Worm (Caenorhabditis elegans) whole organism, L4 larva: ENCODE data around the gene Y17G9A.3.

Experiments used
- aly-2 ChIP-seq: sonication (generic microtip); optimal IDR thresholded peaks from 2 replicates; lab custom pipeline; 2018; ENCODE audit warnings: missing biosample characterization, missing genetic modification characterization
- egl-27 ChIP-seq: sonication (generic microtip); optimal IDR thresholded peaks from 3 replicates; lab custom pipeline; 2017; ENCODE audit warnings: missing biosample characterization, missing genetic modification reagents, missing genetic modification characterization
- nhr-10 ChIP-seq: fragments of 150-350 bp; optimal IDR thresholded peaks from 2 replicates; lab custom pipeline; 2014; ENCODE audit warnings: missing biosample characterization, missing genetic modification characterization
- nhr-25 ChIP-seq: sonication (generic microtip); optimal IDR thresholded peaks from 2 replicates; lab custom pipeline; 2017; ENCODE audit warnings: missing genetic modification characterization, mild to moderate bottlenecking, missing compliant biosample characterization, antibody characterized with exemption, moderate library complexity, borderline replicate concordance; ENCODE audit not compliant: insufficient read depth
- nhr-76 ChIP-seq: fragments of 150-350 bp; optimal IDR thresholded peaks from 2 replicates; lab custom pipeline; 2014; ENCODE audit warnings: missing biosample characterization, missing genetic modification characterization
- skn-1 ChIP-seq: fragments of 150-350 bp; optimal IDR thresholded peaks from 2 replicates; lab custom pipeline; 2014; ENCODE audit warnings: missing biosample characterization, missing genetic modification characterization
- unc-130 ChIP-seq: sonication (generic microtip); optimal IDR thresholded peaks from 2 replicates; lab custom pipeline; 2016; ENCODE audit warnings: missing genetic modification reagents, missing genetic modification characterization, missing compliant biosample characterization
- ztf-11 ChIP-seq: fragments of 150-350 bp; optimal IDR thresholded peaks from 2 replicates; lab custom pipeline; 2014; ENCODE audit warnings: missing biosample characterization, missing genetic modification characterization

ce11 chrIV:4905645-4906135 is 47.2 kb upstream of the Y17G9A.3 start, which contains the start of gene T08B6.4:
- no peak for TF ChIP-seq aly-2 (tag; lab: Kevin White, UChicago)
- no peak for TF ChIP-seq skn-1 (tag; lab: Kevin White, UChicago)
- no peak for TF ChIP-seq unc-130 (GFP tag; lab: Kevin White, UChicago)
- no peak for TF ChIP-seq nhr-76
- no peak for TF ChIP-seq ztf-11
- no peak for TF ChIP-seq nhr-25
- no peak for TF ChIP-seq nhr-10
- TF ChIP-seq egl-27 (tag; lab: Kevin White, UChicago) = no peak
